Worm (Caenorhabditis elegans) whole organism, L2 larva: ENCODE measurements around the gene srlf-15.

ENCODE experiments used
- C34F6.9 ChIP-seq: fragments of 150-350 bp; optimal IDR thresholded peaks from 2 replicates; lab custom pipeline; 2014; ENCODE audit warnings: missing biosample characterization, missing genetic modification characterization
- F13H6.1 ChIP-seq: sonication (generic microtip); optimal IDR thresholded peaks from 2 replicates; lab custom pipeline; 2016; ENCODE audit warnings: missing genetic modification characterization, missing compliant biosample characterization
- R02D3.7 ChIP-seq: fragments of 150-350 bp; optimal IDR thresholded peaks from 2 replicates; lab custom pipeline; 2014; ENCODE audit warnings: missing biosample characterization, missing genetic modification characterization
- Y55F3AM.14 ChIP-seq: fragments of 200-800 bp; sonication (Bioruptor generic); optimal IDR thresholded peaks from 2 replicates; lab custom pipeline; 2018; ENCODE audit warnings: mild to moderate bottlenecking, missing genetic modification characterization, missing compliant biosample characterization
- ZK546.5 ChIP-seq: sonication (generic microtip); optimal IDR thresholded peaks from 2 replicates; lab custom pipeline; 2017; ENCODE audit warnings: missing biosample characterization, missing genetic modification characterization
- alr-1 ChIP-seq: fragments of 150-350 bp; optimal IDR thresholded peaks from 2 replicates; lab custom pipeline; 2014; ENCODE audit warnings: missing biosample characterization, missing genetic modification characterization
- aly-2 ChIP-seq: fragments of 150-350 bp; optimal IDR thresholded peaks from 2 replicates; lab custom pipeline; 2014; ENCODE audit warnings: missing biosample characterization, missing genetic modification characterization
- ama-1 ChIP-seq: fragments of 150-350 bp; optimal IDR thresholded peaks from 2 replicates; lab custom pipeline; 2018; ENCODE audit warnings: inconsistent platforms
- blmp-1 ChIP-seq: sonication (generic microtip); optimal IDR thresholded peaks from 2 replicates; lab custom pipeline; 2017; ENCODE audit warnings: missing genetic modification characterization, mild to moderate bottlenecking, missing compliant biosample characterization, antibody characterized with exemption, moderate library complexity; ENCODE audit not compliant: insufficient read depth
- ceh-16 ChIP-seq: fragments of 150-350 bp; optimal IDR thresholded peaks from 2 replicates; lab custom pipeline; 2014; ENCODE audit warnings: missing biosample characterization, missing genetic modification characterization
- ceh-82 ChIP-seq: fragments of 150-350 bp; optimal IDR thresholded peaks from 2 replicates; lab custom pipeline; 2014; ENCODE audit warnings: missing biosample characterization, missing genetic modification characterization
- crh-2 ChIP-seq: sonication (generic microtip); optimal IDR thresholded peaks from 2 replicates; lab custom pipeline; 2017; ENCODE audit warnings: missing biosample characterization, missing genetic modification characterization
- dmd-4 ChIP-seq: sonication (generic microtip); optimal IDR thresholded peaks from 2 replicates; lab custom pipeline; 2017; ENCODE audit warnings: missing biosample characterization, missing genetic modification characterization
- egl-27 ChIP-seq: sonication (generic microtip); optimal IDR thresholded peaks from 3 replicates; lab custom pipeline; 2017; ENCODE audit warnings: missing biosample characterization, missing genetic modification reagents, missing genetic modification characterization
- elt-1 ChIP-seq: fragments of 150-350 bp; optimal IDR thresholded peaks from 2 replicates; lab custom pipeline; 2014; ENCODE audit warnings: missing biosample characterization, missing genetic modification characterization
- elt-3 ChIP-seq: sonication (generic microtip); optimal IDR thresholded peaks from 2 replicates; lab custom pipeline; 2017; ENCODE audit warnings: missing biosample characterization, missing genetic modification characterization
- fos-1 ChIP-seq: fragments of 150-350 bp; optimal IDR thresholded peaks from 2 replicates; lab custom pipeline; 2014; ENCODE audit warnings: missing biosample characterization, missing genetic modification characterization
- gmeb-1 ChIP-seq: fragments of 150-350 bp; optimal IDR thresholded peaks from 2 replicates; lab custom pipeline; 2014; ENCODE audit warnings: missing biosample characterization, missing genetic modification characterization
- lin-11 ChIP-seq: fragments of 150-350 bp; sonication (generic microtip); optimal IDR thresholded peaks from 2 replicates; lab custom pipeline; 2014; ENCODE audit warnings: missing biosample characterization, missing genetic modification characterization, inconsistent platforms, mixed read lengths
- lin-13 ChIP-seq: fragments of 150-350 bp; optimal IDR thresholded peaks from 2 replicates; lab custom pipeline; 2014; ENCODE audit warnings: missing biosample characterization, missing genetic modification reagents, missing genetic modification characterization
- lin-39 ChIP-seq: fragments of 150-350 bp; optimal IDR thresholded peaks from 2 replicates; lab custom pipeline; 2014; ENCODE audit warnings: missing biosample characterization, missing genetic modification reagents, missing genetic modification characterization
- lsy-2 ChIP-seq, 2 experiments: fragments of 150-350 bp in 1 of 2; sonication (generic microtip) in 1 of 2; optimal IDR thresholded peaks; 2 replicates each; lab custom pipeline; 2014 to 2017; ENCODE audit warnings: missing biosample characterization in 2 of 2, missing genetic modification characterization in 2 of 2
- mab-5 ChIP-seq: fragments of 150-350 bp; optimal IDR thresholded peaks from 2 replicates; lab custom pipeline; 2014; ENCODE audit warnings: missing biosample characterization, missing genetic modification characterization
- mbf-1 ChIP-seq: sonication (generic microtip); optimal IDR thresholded peaks from 2 replicates; lab custom pipeline; 2017; ENCODE audit warnings: missing biosample characterization, missing genetic modification characterization
- mdl-1 ChIP-seq, 2 experiments: fragments of 150-350 bp in 1 of 2; sonication (generic microtip) in 1 of 2; optimal IDR thresholded peaks; 2 replicates each; lab custom pipeline; 2017; ENCODE audit warnings: missing biosample characterization in 2 of 2, missing genetic modification characterization in 2 of 2
- nhr-10 ChIP-seq: sonication (generic microtip); optimal IDR thresholded peaks from 2 replicates; lab custom pipeline; 2017; ENCODE audit warnings: missing biosample characterization, missing genetic modification characterization
- nhr-11 ChIP-seq: fragments of 150-350 bp; optimal IDR thresholded peaks from 2 replicates; lab custom pipeline; 2014; ENCODE audit warnings: missing biosample characterization, missing genetic modification characterization
- nhr-12 ChIP-seq: fragments of 150-350 bp; optimal IDR thresholded peaks from 2 replicates; lab custom pipeline; 2014; ENCODE audit warnings: missing biosample characterization, missing genetic modification characterization
- nhr-129 ChIP-seq: fragments of 150-350 bp; optimal IDR thresholded peaks from 2 replicates; lab custom pipeline; 2014; ENCODE audit warnings: missing biosample characterization, missing genetic modification characterization
- nhr-21 ChIP-seq: fragments of 150-350 bp; optimal IDR thresholded peaks from 2 replicates; lab custom pipeline; 2014; ENCODE audit warnings: missing biosample characterization, missing genetic modification characterization
- nhr-23 ChIP-seq: fragments of 150-350 bp; optimal IDR thresholded peaks from 2 replicates; lab custom pipeline; 2014; ENCODE audit warnings: missing biosample characterization, missing genetic modification reagents, missing genetic modification characterization
- nhr-237 ChIP-seq: fragments of 150-350 bp; optimal IDR thresholded peaks from 2 replicates; lab custom pipeline; 2014; ENCODE audit warnings: missing biosample characterization, missing genetic modification characterization
- nhr-25 ChIP-seq: fragments of 150-350 bp; sonication (generic microtip); optimal IDR thresholded peaks from 3 replicates; lab custom pipeline; 2014; ENCODE audit warnings: missing biosample characterization, missing genetic modification characterization
- nhr-6 ChIP-seq: fragments of 150-350 bp; optimal IDR thresholded peaks from 2 replicates; lab custom pipeline; 2014; ENCODE audit warnings: missing biosample characterization, missing genetic modification characterization
- nhr-77 ChIP-seq: fragments of 150-350 bp; optimal IDR thresholded peaks from 2 replicates; lab custom pipeline; 2014; ENCODE audit warnings: missing biosample characterization, missing genetic modification characterization
- peb-1 ChIP-seq: fragments of 150-350 bp; optimal IDR thresholded peaks from 2 replicates; lab custom pipeline; 2014; ENCODE audit warnings: missing biosample characterization, missing genetic modification characterization
- sem-4 ChIP-seq: fragments of 150-350 bp; optimal IDR thresholded peaks from 2 replicates; lab custom pipeline; 2014; ENCODE audit warnings: missing biosample characterization, missing genetic modification reagents, missing genetic modification characterization
- skn-1 ChIP-seq: sonication (generic microtip); optimal IDR thresholded peaks from 2 replicates; lab custom pipeline; 2017; ENCODE audit warnings: missing biosample characterization, missing genetic modification characterization
- sma-3 ChIP-seq: sonication (generic microtip); optimal IDR thresholded peaks from 2 replicates; lab custom pipeline; 2016; ENCODE audit warnings: missing genetic modification reagents, missing genetic modification characterization, missing compliant biosample characterization
- sma-9 ChIP-seq, 2 experiments: fragments of 150-350 bp in 1 of 2; sonication (generic microtip) in 1 of 2; optimal IDR thresholded peaks; 2 replicates each; lab custom pipeline; 2014 to 2016; ENCODE audit warnings: missing genetic modification characterization in 2 of 2, mild to moderate bottlenecking in 1 of 2, missing biosample characterization in 1 of 2, missing compliant biosample characterization in 1 of 2, missing genetic modification reagents in 1 of 2, moderate library complexity in 1 of 2
- snpc-4 ChIP-seq: fragments of 150-350 bp; optimal IDR thresholded peaks from 2 replicates; lab custom pipeline; 2014; ENCODE audit warnings: missing biosample characterization, missing genetic modification characterization
- unc-39 ChIP-seq: fragments of 150-350 bp; optimal IDR thresholded peaks from 2 replicates; lab custom pipeline; 2014; ENCODE audit warnings: missing biosample characterization, missing genetic modification characterization
- unc-55 ChIP-seq: fragments of 150-350 bp; sonication (generic microtip); optimal IDR thresholded peaks from 3 replicates; lab custom pipeline; 2014; ENCODE audit warnings: missing biosample characterization, missing genetic modification reagents, missing genetic modification characterization
- unc-62 ChIP-seq: fragments of 150-350 bp; optimal IDR thresholded peaks from 2 replicates; lab custom pipeline; 2014; ENCODE audit warnings: missing biosample characterization, missing genetic modification reagents, missing genetic modification characterization
- zag-1 ChIP-seq: fragments of 150-350 bp; optimal IDR thresholded peaks from 2 replicates; lab custom pipeline; 2014; ENCODE audit warnings: missing biosample characterization, missing genetic modification characterization
- ztf-1 ChIP-seq: fragments of 200-800 bp; sonication (Bioruptor generic); conservative IDR thresholded peaks from 2 replicates; pipeline ENCODE4 v1.3.6; 2022; ENCODE audit warnings: missing genetic modification characterization, missing compliant biosample characterization
- ztf-11 ChIP-seq: sonication (generic microtip); optimal IDR thresholded peaks from 2 replicates; lab custom pipeline; 2017; ENCODE audit warnings: missing biosample characterization, missing genetic modification characterization
- ztf-4 ChIP-seq: fragments of 150-350 bp; optimal IDR thresholded peaks from 2 replicates; lab custom pipeline; 2014; ENCODE audit warnings: missing biosample characterization, missing genetic modification characterization

Gene srlf-15

DNA sequence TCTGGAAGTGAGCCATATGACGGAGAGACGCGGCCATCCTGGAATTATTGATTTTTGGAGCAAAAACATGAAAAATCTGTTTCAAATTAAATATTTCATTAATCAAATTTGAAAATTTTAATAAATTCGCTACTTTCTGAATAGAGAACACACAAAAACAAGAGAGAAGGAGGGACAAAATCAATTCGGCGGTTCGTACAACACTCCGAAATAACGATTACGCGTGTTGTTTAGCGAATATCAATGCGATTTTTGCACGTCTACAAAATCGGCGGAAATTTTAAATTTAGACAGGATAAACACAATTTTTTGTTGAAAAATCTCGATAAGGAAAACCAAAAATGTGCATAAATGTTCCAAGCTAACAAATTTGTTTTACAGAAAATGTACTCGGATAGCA is 14.0 kb downstream of the srlf-15 start, which contains the start of the genes sdhd-1 and ilkp-1:
Gene sdhd-1, minus strand, starts transcription at position 38 of the 400 bp plus-strand sequence.
Gene ilkp-1, plus strand, starts transcription at position 380 of the 400 bp plus-strand sequence.
- no peak for TF ChIP-seq aly-2 (tag; lab: Kevin White, UChicago)
- TF ChIP-seq nhr-10 (tag; lab: Kevin White, UChicago) = no peak
- peak; percentile 39 for TF ChIP-seq nhr-129
- TF ChIP-seq elt-1 (tag; lab: Kevin White, UChicago) = no peak
- no peak for TF ChIP-seq peb-1 (tag; lab: Kevin White, UChicago)
- no peak for TF ChIP-seq mbf-1
- TF ChIP-seq R02D3.7 = no peak
- peak; percentile 86 for TF ChIP-seq crh-2 (tag; lab: Kevin White, UChicago)
- no peak for TF ChIP-seq nhr-11 (tag; lab: Kevin White, UChicago)
- TF ChIP-seq unc-39 (tag; lab: Kevin White, UChicago) = no peak
- TF ChIP-seq mdl-1 (tag; optimal IDR thresholded peaks at IDR 0.05; lab: Kevin White, UChicago) = no peak
- no peak for TF ChIP-seq nhr-77 (tag; lab: Kevin White, UChicago)
- TF ChIP-seq sem-4 (tag; lab: Kevin White, UChicago) = no peak
- peak; percentile 84 for TF ChIP-seq C34F6.9
- no peak for TF ChIP-seq ceh-82
- TF ChIP-seq nhr-6 = peak; percentile 25
- no peak for TF ChIP-seq ztf-11 (tag; lab: Kevin White, UChicago)
- no peak for TF ChIP-seq dmd-4 (tag; lab: Kevin White, UChicago)
- TF ChIP-seq ceh-16 = no peak
- no peak for TF ChIP-seq Y55F3AM.14 (GFP tag; lab: Kevin White, UChicago)
- peak; percentile 8 for TF ChIP-seq nhr-21 (tag; lab: Kevin White, UChicago)
- TF ChIP-seq ama-1 = no peak
- TF ChIP-seq lsy-2 (tag; optimal IDR thresholded peaks at IDR 0.05; lab: Kevin White, UChicago) = peak in 1 of 2 experiments; percentile 75
- TF ChIP-seq unc-55 = peak; percentile 68
- TF ChIP-seq F13H6.1 = no peak
- TF ChIP-seq mab-5 (tag; lab: Kevin White, UChicago) = no peak
- no peak for TF ChIP-seq lin-39 (tag; lab: Kevin White, UChicago)
- TF ChIP-seq nhr-25 (tag; lab: Kevin White, UChicago) = no peak
- no peak for TF ChIP-seq elt-3 (tag; lab: Kevin White, UChicago)
- TF ChIP-seq skn-1 (tag; lab: Kevin White, UChicago) = no peak
- TF ChIP-seq snpc-4 = no peak
- no peak for TF ChIP-seq unc-62 (GFP tag; lab: Kevin White, UChicago)
- TF ChIP-seq fos-1 (tag; lab: Kevin White, UChicago) = peak; percentile 15
- no peak for TF ChIP-seq zag-1 (tag; lab: Kevin White, UChicago)
- no peak for TF ChIP-seq lin-13 (GFP tag; lab: Kevin White, UChicago)
- TF ChIP-seq ztf-4 = no peak
- no peak for TF ChIP-seq egl-27
- TF ChIP-seq sma-3 (GFP tag; lab: Kevin White, UChicago) = peak; percentile 22
- TF ChIP-seq ztf-1 (GFP tag; lab: Robert Waterston, UW) = no peak
- no peak for TF ChIP-seq nhr-237 (tag; lab: Kevin White, UChicago)
- TF ChIP-seq blmp-1 (tag; lab: Kevin White, UChicago) = no peak
- peak; percentile 59 for TF ChIP-seq gmeb-1
- peak; percentile 34 for TF ChIP-seq sma-9 (GFP tag; optimal IDR thresholded peaks at IDR 0.05; lab: Kevin White, UChicago)
- no peak for TF ChIP-seq sma-9 (tag; optimal IDR thresholded peaks at IDR 0.05; lab: Kevin White, UChicago)
- TF ChIP-seq alr-1 (tag; lab: Kevin White, UChicago) = no peak
- TF ChIP-seq nhr-12 = no peak
- no peak for TF ChIP-seq lin-11 (tag; lab: Kevin White, UChicago)
- TF ChIP-seq nhr-23 (tag; lab: Kevin White, UChicago) = no peak
- no peak for TF ChIP-seq ZK546.5
